Worm (Caenorhabditis elegans) whole organism, late embryonic: ENCODE measurements around the gene srd-44.

Source experiments
- Y22D7AL.16 ChIP-seq: sonication (generic microtip); optimal IDR thresholded peaks from 2 replicates; lab custom pipeline; 2016; ENCODE audit warnings: missing genetic modification characterization, missing compliant biosample characterization
- ceh-22 ChIP-seq: sonication (generic microtip); optimal IDR thresholded peaks from 2 replicates; lab custom pipeline; 2017; ENCODE audit warnings: missing biosample characterization, missing genetic modification characterization
- ceh-31 ChIP-seq: sonication (generic microtip); optimal IDR thresholded peaks from 2 replicates; lab custom pipeline; 2016; ENCODE audit warnings: missing genetic modification characterization, missing compliant biosample characterization
- unc-86 ChIP-seq: sonication (generic microtip); optimal IDR thresholded peaks from 2 replicates; lab custom pipeline; 2016; ENCODE audit warnings: missing genetic modification characterization, missing compliant biosample characterization

- TF ChIP-seq Y22D7AL.16 (tag; lab: Kevin White, UChicago) (no peak), ceh-22 (no peak), ceh-31 (no peak), unc-86 (tag; lab: Kevin White, UChicago) (no peak)
Measured at ce11 chrX:12350207-12350606, 12.0 kb downstream of the srd-44 start, which contains the start of gene F42F12.3.
